Worm (Caenorhabditis elegans): ENCODE measurements around the gene T26C12.2.

- TF ChIP-seq unc-62 (GFP tag; optimal IDR thresholded peaks at IDR 0.05) (peak; percentile 43), nhr-28 (tag; optimal IDR thresholded peaks at IDR 0.05) (no peak), ceh-83 (GFP tag; optimal IDR thresholded peaks at IDR 0.05) (no peak), nhr-76 (tag; optimal IDR thresholded peaks at IDR 0.05) (no peak), elt-3 (tag; optimal IDR thresholded peaks at IDR 0.05) (no peak)
These were observed 32.1 kb downstream of the T26C12.2 start for ce11 chrIV:3233429-3233885.

Measured in whole organism, mixed stage, embryonic.